Fruit fly (Drosophila melanogaster) whole organism: ENCODE measurements around the gene CG14120.

Experiments used
- CG8478 ChIP-seq: fragments of >200 bp; optimal IDR thresholded peaks from 2 replicates; lab custom pipeline; 2018; ENCODE audit warnings: inconsistent platforms
- pan ChIP-seq: fragments of >200 bp; optimal IDR thresholded peaks from 2 replicates; lab custom pipeline; 2017
- psq ChIP-seq: fragments of >200 bp; optimal IDR thresholded peaks from 2 replicates; lab custom pipeline; 2017

dm6 chr3L:12892485-12893173, 7.8 kb downstream of the CG14120 start, which contains the start of gene CG14118:
- TF ChIP-seq pan (lab: Kevin White, UChicago) (no peak), psq (lab: Kevin White, UChicago) (no peak), CG8478 (lab: Kevin White, UChicago) (no peak)
